Worm (Caenorhabditis elegans) whole organism, L2 larva: Measurements from ENCODE around the gene R08E5.1.

ENCODE experiments used
- C34F6.9 ChIP-seq: fragments of 150-350 bp; optimal IDR thresholded peaks from 2 replicates; lab custom pipeline; 2014; ENCODE audit warnings: missing biosample characterization, missing genetic modification characterization
- F13H6.1 ChIP-seq: sonication (generic microtip); optimal IDR thresholded peaks from 2 replicates; lab custom pipeline; 2016; ENCODE audit warnings: missing genetic modification characterization, missing compliant biosample characterization
- R02D3.7 ChIP-seq: fragments of 150-350 bp; optimal IDR thresholded peaks from 2 replicates; lab custom pipeline; 2014; ENCODE audit warnings: missing biosample characterization, missing genetic modification characterization
- Y55F3AM.14 ChIP-seq: fragments of 200-800 bp; sonication (Bioruptor generic); optimal IDR thresholded peaks from 2 replicates; lab custom pipeline; 2018; ENCODE audit warnings: mild to moderate bottlenecking, missing genetic modification characterization, missing compliant biosample characterization
- ZK546.5 ChIP-seq: sonication (generic microtip); optimal IDR thresholded peaks from 2 replicates; lab custom pipeline; 2017; ENCODE audit warnings: missing biosample characterization, missing genetic modification characterization
- alr-1 ChIP-seq: fragments of 150-350 bp; optimal IDR thresholded peaks from 2 replicates; lab custom pipeline; 2014; ENCODE audit warnings: missing biosample characterization, missing genetic modification characterization
- blmp-1 ChIP-seq: sonication (generic microtip); optimal IDR thresholded peaks from 2 replicates; lab custom pipeline; 2017; ENCODE audit warnings: missing genetic modification characterization, mild to moderate bottlenecking, missing compliant biosample characterization, antibody characterized with exemption, moderate library complexity; ENCODE audit not compliant: insufficient read depth
- ceh-16 ChIP-seq: fragments of 150-350 bp; optimal IDR thresholded peaks from 2 replicates; lab custom pipeline; 2014; ENCODE audit warnings: missing biosample characterization, missing genetic modification characterization
- ceh-82 ChIP-seq: fragments of 150-350 bp; optimal IDR thresholded peaks from 2 replicates; lab custom pipeline; 2014; ENCODE audit warnings: missing biosample characterization, missing genetic modification characterization
- crh-2 ChIP-seq: sonication (generic microtip); optimal IDR thresholded peaks from 2 replicates; lab custom pipeline; 2017; ENCODE audit warnings: missing biosample characterization, missing genetic modification characterization
- dmd-4 ChIP-seq: sonication (generic microtip); optimal IDR thresholded peaks from 2 replicates; lab custom pipeline; 2017; ENCODE audit warnings: missing biosample characterization, missing genetic modification characterization
- egl-27 ChIP-seq: sonication (generic microtip); optimal IDR thresholded peaks from 3 replicates; lab custom pipeline; 2017; ENCODE audit warnings: missing biosample characterization, missing genetic modification reagents, missing genetic modification characterization
- elt-1 ChIP-seq: fragments of 150-350 bp; optimal IDR thresholded peaks from 2 replicates; lab custom pipeline; 2014; ENCODE audit warnings: missing biosample characterization, missing genetic modification characterization
- fos-1 ChIP-seq: fragments of 150-350 bp; optimal IDR thresholded peaks from 2 replicates; lab custom pipeline; 2014; ENCODE audit warnings: missing biosample characterization, missing genetic modification characterization
- gmeb-1 ChIP-seq: fragments of 150-350 bp; optimal IDR thresholded peaks from 2 replicates; lab custom pipeline; 2014; ENCODE audit warnings: missing biosample characterization, missing genetic modification characterization
- lin-11 ChIP-seq: fragments of 150-350 bp; sonication (generic microtip); optimal IDR thresholded peaks from 2 replicates; lab custom pipeline; 2014; ENCODE audit warnings: missing biosample characterization, missing genetic modification characterization, inconsistent platforms, mixed read lengths
- lin-39 ChIP-seq: fragments of 150-350 bp; optimal IDR thresholded peaks from 2 replicates; lab custom pipeline; 2014; ENCODE audit warnings: missing biosample characterization, missing genetic modification reagents, missing genetic modification characterization
- lsy-2 ChIP-seq, 2 experiments: fragments of 150-350 bp in 1 of 2; sonication (generic microtip) in 1 of 2; optimal IDR thresholded peaks; 2 replicates each; lab custom pipeline; 2014 to 2017; ENCODE audit warnings: missing biosample characterization in 2 of 2, missing genetic modification characterization in 2 of 2
- mab-5 ChIP-seq: fragments of 150-350 bp; optimal IDR thresholded peaks from 2 replicates; lab custom pipeline; 2014; ENCODE audit warnings: missing biosample characterization, missing genetic modification characterization
- mbf-1 ChIP-seq: sonication (generic microtip); optimal IDR thresholded peaks from 2 replicates; lab custom pipeline; 2017; ENCODE audit warnings: missing biosample characterization, missing genetic modification characterization
- mdl-1 ChIP-seq, 2 experiments: fragments of 150-350 bp in 1 of 2; sonication (generic microtip) in 1 of 2; optimal IDR thresholded peaks; 2 replicates each; lab custom pipeline; 2017; ENCODE audit warnings: missing biosample characterization in 2 of 2, missing genetic modification characterization in 2 of 2
- nhr-10 ChIP-seq: sonication (generic microtip); optimal IDR thresholded peaks from 2 replicates; lab custom pipeline; 2017; ENCODE audit warnings: missing biosample characterization, missing genetic modification characterization
- nhr-11 ChIP-seq: fragments of 150-350 bp; optimal IDR thresholded peaks from 2 replicates; lab custom pipeline; 2014; ENCODE audit warnings: missing biosample characterization, missing genetic modification characterization
- nhr-12 ChIP-seq: fragments of 150-350 bp; optimal IDR thresholded peaks from 2 replicates; lab custom pipeline; 2014; ENCODE audit warnings: missing biosample characterization, missing genetic modification characterization
- nhr-129 ChIP-seq: fragments of 150-350 bp; optimal IDR thresholded peaks from 2 replicates; lab custom pipeline; 2014; ENCODE audit warnings: missing biosample characterization, missing genetic modification characterization
- nhr-21 ChIP-seq: fragments of 150-350 bp; optimal IDR thresholded peaks from 2 replicates; lab custom pipeline; 2014; ENCODE audit warnings: missing biosample characterization, missing genetic modification characterization
- nhr-23 ChIP-seq: fragments of 150-350 bp; optimal IDR thresholded peaks from 2 replicates; lab custom pipeline; 2014; ENCODE audit warnings: missing biosample characterization, missing genetic modification reagents, missing genetic modification characterization
- nhr-25 ChIP-seq: fragments of 150-350 bp; sonication (generic microtip); optimal IDR thresholded peaks from 3 replicates; lab custom pipeline; 2014; ENCODE audit warnings: missing biosample characterization, missing genetic modification characterization
- nhr-6 ChIP-seq: fragments of 150-350 bp; optimal IDR thresholded peaks from 2 replicates; lab custom pipeline; 2014; ENCODE audit warnings: missing biosample characterization, missing genetic modification characterization
- nhr-77 ChIP-seq: fragments of 150-350 bp; optimal IDR thresholded peaks from 2 replicates; lab custom pipeline; 2014; ENCODE audit warnings: missing biosample characterization, missing genetic modification characterization
- peb-1 ChIP-seq: fragments of 150-350 bp; optimal IDR thresholded peaks from 2 replicates; lab custom pipeline; 2014; ENCODE audit warnings: missing biosample characterization, missing genetic modification characterization
- sem-4 ChIP-seq: fragments of 150-350 bp; optimal IDR thresholded peaks from 2 replicates; lab custom pipeline; 2014; ENCODE audit warnings: missing biosample characterization, missing genetic modification reagents, missing genetic modification characterization
- sma-9 ChIP-seq, 2 experiments: fragments of 150-350 bp in 1 of 2; sonication (generic microtip) in 1 of 2; optimal IDR thresholded peaks; 2 replicates each; lab custom pipeline; 2014 to 2016; ENCODE audit warnings: missing genetic modification characterization in 2 of 2, mild to moderate bottlenecking in 1 of 2, missing biosample characterization in 1 of 2, missing compliant biosample characterization in 1 of 2, missing genetic modification reagents in 1 of 2, moderate library complexity in 1 of 2
- snpc-4 ChIP-seq: fragments of 150-350 bp; optimal IDR thresholded peaks from 2 replicates; lab custom pipeline; 2014; ENCODE audit warnings: missing biosample characterization, missing genetic modification characterization
- unc-39 ChIP-seq: fragments of 150-350 bp; optimal IDR thresholded peaks from 2 replicates; lab custom pipeline; 2014; ENCODE audit warnings: missing biosample characterization, missing genetic modification characterization
- unc-55 ChIP-seq: fragments of 150-350 bp; sonication (generic microtip); optimal IDR thresholded peaks from 3 replicates; lab custom pipeline; 2014; ENCODE audit warnings: missing biosample characterization, missing genetic modification reagents, missing genetic modification characterization
- zag-1 ChIP-seq: fragments of 150-350 bp; optimal IDR thresholded peaks from 2 replicates; lab custom pipeline; 2014; ENCODE audit warnings: missing biosample characterization, missing genetic modification characterization
- ztf-1 ChIP-seq: fragments of 200-800 bp; sonication (Bioruptor generic); conservative IDR thresholded peaks from 2 replicates; pipeline ENCODE4 v1.3.6; 2022; ENCODE audit warnings: missing genetic modification characterization, missing compliant biosample characterization
- ztf-11 ChIP-seq: sonication (generic microtip); optimal IDR thresholded peaks from 2 replicates; lab custom pipeline; 2017; ENCODE audit warnings: missing biosample characterization, missing genetic modification characterization
- ztf-4 ChIP-seq: fragments of 150-350 bp; optimal IDR thresholded peaks from 2 replicates; lab custom pipeline; 2014; ENCODE audit warnings: missing biosample characterization, missing genetic modification characterization

R08E5.1 gene

DNA sequence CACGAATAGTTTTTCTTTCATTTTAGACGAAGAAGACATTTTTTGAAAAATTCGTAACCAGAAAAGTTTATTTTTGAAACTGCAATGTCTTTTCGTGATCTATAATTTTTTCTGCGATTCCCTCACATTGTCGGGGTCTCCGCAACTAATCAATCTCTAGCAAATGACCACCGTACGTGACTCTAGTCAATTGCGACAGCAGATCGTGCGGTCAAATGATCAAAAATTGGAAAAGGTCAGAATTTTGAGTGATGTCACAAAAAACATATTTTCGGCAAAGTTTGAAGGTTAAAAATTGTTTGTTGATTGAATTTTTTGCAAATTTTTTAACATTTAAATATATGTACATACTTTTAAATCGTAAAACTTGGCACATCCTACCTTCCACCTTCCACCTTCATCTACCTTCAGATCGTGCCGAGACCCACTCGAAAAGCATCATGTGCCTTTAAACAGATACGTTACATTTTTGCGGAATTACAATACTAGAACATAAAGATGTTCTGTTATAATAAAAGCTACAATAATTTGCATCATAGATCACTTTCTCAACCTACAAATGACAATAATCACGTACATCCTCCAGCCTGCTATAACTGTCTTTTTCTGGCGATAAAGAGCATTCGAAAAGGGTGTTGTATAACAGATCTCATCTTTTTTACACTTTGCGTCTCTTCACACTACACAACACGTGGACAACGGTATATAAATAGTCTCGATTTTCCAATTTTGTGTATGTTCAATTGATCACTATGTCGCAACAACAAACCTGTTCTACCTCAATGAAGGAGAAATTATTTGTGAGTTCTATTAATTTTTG is at the start of gene R08E5.1, which contains the start of gene rips-1:
Gene R08E5.1, minus strand, starts transcription at position 82 of the 820 bp plus-strand sequence.
Gene rips-1, plus strand, starts transcription at position 585 of the 820 bp plus-strand sequence.
- TF ChIP-seq lsy-2 (tag; optimal IDR thresholded peaks at IDR 0.05; lab: Kevin White, UChicago) (no peak), Y55F3AM.14 (GFP tag; lab: Kevin White, UChicago) (no peak), nhr-23 (tag; lab: Kevin White, UChicago) (no peak), ztf-11 (tag; lab: Kevin White, UChicago) (no peak), ztf-4 (tag; lab: Kevin White, UChicago) (no peak), fos-1 (no peak), nhr-6 (tag; lab: Kevin White, UChicago) (no peak), nhr-12 (tag; lab: Kevin White, UChicago) (no peak), R02D3.7 (no peak), nhr-10 (tag; lab: Kevin White, UChicago) (no peak), unc-55 (GFP tag; lab: Kevin White, UChicago) (no peak), snpc-4 (tag; lab: Kevin White, UChicago) (no peak), peb-1 (no peak), nhr-25 (tag; lab: Kevin White, UChicago) (peak; percentile 12), gmeb-1 (tag; lab: Kevin White, UChicago) (peak; percentile 12), sma-9 (GFP tag; optimal IDR thresholded peaks at IDR 0.05; lab: Kevin White, UChicago) (peak; percentile 18), sma-9 (tag; optimal IDR thresholded peaks at IDR 0.05; lab: Kevin White, UChicago) (no peak), F13H6.1 (tag; lab: Kevin White, UChicago) (no peak), crh-2 (peak; percentile 29), mab-5 (tag; lab: Kevin White, UChicago) (no peak), elt-1 (tag; lab: Kevin White, UChicago) (no peak), zag-1 (no peak), nhr-21 (tag; lab: Kevin White, UChicago) (peak; percentile 4), mdl-1 (tag; optimal IDR thresholded peaks at IDR 0.05; lab: Kevin White, UChicago) (no peak), egl-27 (no peak), nhr-11 (tag; lab: Kevin White, UChicago) (no peak), mbf-1 (no peak), nhr-77 (tag; lab: Kevin White, UChicago) (no peak), C34F6.9 (tag; lab: Kevin White, UChicago) (no peak), ZK546.5 (tag; lab: Kevin White, UChicago) (no peak), lin-39 (no peak), alr-1 (tag; lab: Kevin White, UChicago) (no peak)

ce11 chrV:3820875-3821274 is 49.6 kb upstream of the R08E5.1 start:
- TF ChIP-seq Y55F3AM.14 (GFP tag; lab: Kevin White, UChicago) (no peak), dmd-4 (tag; lab: Kevin White, UChicago) (no peak), F13H6.1 (tag; lab: Kevin White, UChicago) (no peak), nhr-6 (tag; lab: Kevin White, UChicago) (no peak), nhr-23 (tag; lab: Kevin White, UChicago) (no peak), mdl-1 (tag; optimal IDR thresholded peaks at IDR 0.05; lab: Kevin White, UChicago) (no peak), nhr-77 (tag; lab: Kevin White, UChicago) (no peak), blmp-1 (tag; lab: Kevin White, UChicago) (no peak), lsy-2 (tag; optimal IDR thresholded peaks at IDR 0.05; lab: Kevin White, UChicago) (no peak), unc-55 (GFP tag; lab: Kevin White, UChicago) (no peak), sem-4 (no peak), nhr-21 (tag; lab: Kevin White, UChicago) (no peak), C34F6.9 (tag; lab: Kevin White, UChicago) (no peak), ceh-82 (tag; lab: Kevin White, UChicago) (no peak), nhr-12 (tag; lab: Kevin White, UChicago) (no peak), fos-1 (no peak), R02D3.7 (no peak), unc-39 (tag; lab: Kevin White, UChicago) (no peak), mbf-1 (no peak), peb-1 (no peak)

ce11 chrV:3814938-3815337 is 43.6 kb upstream of the R08E5.1 start, which contains the start of gene H10D18.1:
Gene H10D18.1 (plus strand): TSS chrV:3815214.
- TF ChIP-seq mbf-1 (no peak), nhr-12 (tag; lab: Kevin White, UChicago) (no peak), sma-9 (GFP tag; optimal IDR thresholded peaks at IDR 0.05; lab: Kevin White, UChicago) (peak; percentile 3), sma-9 (tag; optimal IDR thresholded peaks at IDR 0.05; lab: Kevin White, UChicago) (no peak), nhr-129 (peak; percentile 5), ztf-1 (GFP tag; lab: Robert Waterston, UW) (no peak), nhr-21 (tag; lab: Kevin White, UChicago) (no peak), snpc-4 (tag; lab: Kevin White, UChicago) (no peak), C34F6.9 (tag; lab: Kevin White, UChicago) (peak; percentile 35), lin-11 (tag; lab: Kevin White, UChicago) (peak; percentile 16), unc-55 (GFP tag; lab: Kevin White, UChicago) (peak; percentile 44), ceh-16 (tag; lab: Kevin White, UChicago) (no peak), nhr-10 (tag; lab: Kevin White, UChicago) (no peak), crh-2 (peak; percentile 0), unc-39 (tag; lab: Kevin White, UChicago) (no peak)
